Worm (Caenorhabditis elegans) whole organism, L2 larva: ENCODE data around the gene C04B4.5.

Experiments
- R02D3.7 ChIP-seq: fragments of 150-350 bp; optimal IDR thresholded peaks from 2 replicates; lab custom pipeline; 2014; ENCODE audit warnings: missing biosample characterization, missing genetic modification characterization
- nhr-237 ChIP-seq: fragments of 150-350 bp; optimal IDR thresholded peaks from 2 replicates; lab custom pipeline; 2014; ENCODE audit warnings: missing biosample characterization, missing genetic modification characterization
- unc-62 ChIP-seq: fragments of 150-350 bp; optimal IDR thresholded peaks from 2 replicates; lab custom pipeline; 2014; ENCODE audit warnings: missing biosample characterization, missing genetic modification reagents, missing genetic modification characterization

DNA sequence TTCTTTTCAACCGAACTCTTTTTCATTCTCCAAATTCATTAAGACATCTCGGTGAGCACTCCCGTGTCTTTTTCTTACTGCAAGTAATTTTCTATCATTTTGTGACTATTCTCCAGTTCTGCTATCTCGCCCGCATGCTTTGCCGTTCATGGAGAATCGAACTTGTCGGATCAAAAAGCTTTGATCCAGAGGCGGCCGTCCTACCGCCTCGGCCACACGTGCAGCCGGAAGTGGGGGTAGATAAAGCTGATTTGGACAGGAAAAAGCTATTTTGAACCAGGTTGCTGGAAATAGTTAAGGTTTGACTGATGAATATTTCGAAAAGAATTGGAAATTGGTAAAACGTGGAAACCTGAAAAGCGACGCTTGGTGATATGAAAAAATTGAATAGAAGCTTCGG lies 16.1 kb upstream of the C04B4.5 start:
- no peak for TF ChIP-seq R02D3.7 (tag; lab: Kevin White, UChicago)
- no peak for TF ChIP-seq unc-62 (GFP tag; lab: Kevin White, UChicago)
- no peak for TF ChIP-seq nhr-237 (tag; lab: Kevin White, UChicago)
